Fruit fly (Drosophila melanogaster) whole organism, embryonic: Measurements from ENCODE around the gene lva.
A peak's percentile ranks its signal among the peaks of the same experiment; 100 is the strongest.

Experiments used
- CG10274 ChIP-seq: fragments of 200-800 bp; sonication (Bioruptor generic); optimal IDR thresholded peaks from 3 replicates; lab custom pipeline; 2017; ENCODE audit warnings: missing biosample characterization, mild to moderate bottlenecking, missing genetic modification characterization
- CG18011 ChIP-seq: fragments of 200-800 bp; sonication (Bioruptor generic); optimal IDR thresholded peaks from 2 replicates; lab custom pipeline; 2017; ENCODE audit warnings: missing biosample characterization, missing genetic modification characterization, mild to moderate bottlenecking, moderate library complexity, missing genotype
- CG2889 ChIP-seq: fragments of 200-800 bp; sonication (Bioruptor generic); IDR thresholded peaks from 3 replicates; pipeline ENCODE4 v1.3.6; 2022; ENCODE audit warnings: missing biosample characterization, missing genetic modification characterization
- CG30020 ChIP-seq: fragments of 200-800 bp; optimal IDR thresholded peaks from 2 replicates; lab custom pipeline; 2019; ENCODE audit warnings: missing biosample characterization, mild to moderate bottlenecking, missing genetic modification characterization, moderate library complexity
- CG4360 ChIP-seq: fragments of 200-800 bp; sonication (Bioruptor generic); IDR thresholded peaks from 2 replicates; pipeline ENCODE4 v1.3.6; 2022; ENCODE audit warnings: missing biosample characterization, missing genetic modification characterization
- CG7963 ChIP-seq: fragments of 200-800 bp; sonication (Bioruptor generic); IDR thresholded peaks from 3 replicates; pipeline ENCODE4 v1.3.6; 2022; ENCODE audit warnings: missing biosample characterization, missing genetic modification characterization; ENCODE audit not compliant: partially characterized antibody
- CG8388 ChIP-seq: fragments of 200-800 bp; sonication (Bioruptor generic); optimal IDR thresholded peaks from 2 replicates; lab custom pipeline; 2019; ENCODE audit warnings: missing biosample characterization, mild to moderate bottlenecking, missing genetic modification characterization, moderate library complexity
- Dip2 ChIP-seq: fragments of 200-800 bp; sonication (Bioruptor generic); IDR thresholded peaks from 2 replicates; pipeline ENCODE4 v1.3.6; 2022; ENCODE audit warnings: missing biosample characterization, missing genetic modification characterization
- Hmx ChIP-seq: fragments of 200-800 bp; sonication (Bioruptor generic); optimal IDR thresholded peaks from 2 replicates; lab custom pipeline; 2016; ENCODE audit warnings: missing biosample characterization, missing genetic modification characterization
- Spps ChIP-seq: fragments of 200-800 bp; sonication (Bioruptor generic); optimal IDR thresholded peaks from 2 replicates; lab custom pipeline; 2018; ENCODE audit warnings: missing biosample characterization, mild to moderate bottlenecking, missing genetic modification characterization
- cato ChIP-seq: fragments of 200-800 bp; sonication (Bioruptor generic); optimal IDR thresholded peaks from 2 replicates; lab custom pipeline; 2016; ENCODE audit warnings: missing biosample characterization, missing genetic modification characterization, borderline replicate concordance
- esg ChIP-seq: fragments of 200-800 bp; sonication (Bioruptor generic); conservative IDR thresholded peaks from 2 replicates; pipeline ENCODE4 v1.3.6; 2022; ENCODE audit warnings: missing biosample characterization, missing genetic modification characterization
- mam ChIP-seq: fragments of 200-800 bp; sonication (Bioruptor generic); optimal IDR thresholded peaks from 3 replicates; lab custom pipeline; 2016; ENCODE audit warnings: missing biosample characterization, missing genetic modification characterization

dm6 chrX:3964965-3965420 lies at the start of gene lva:
- TF ChIP-seq Dip2 (GFP tag; lab: Robert Waterston, UW) (no peak), CG8388 (GFP tag; lab: Kevin White, UChicago) (no peak), cato (no peak), CG4360 (GFP tag; lab: Robert Waterston, UW) (no peak), CG10274 (GFP tag; lab: Kevin White, UChicago) (no peak), esg (GFP tag; lab: Robert Waterston, UW) (no peak), CG2889 (GFP tag; lab: Robert Waterston, UW) (no peak), CG18011 (GFP tag; lab: Kevin White, UChicago) (no peak), CG7963 (GFP tag; lab: Robert Waterston, UW) (0 out of 3 replicates have a peak, but pooled peaks have one; percentile 44), Hmx (GFP tag; lab: Kevin White, UChicago) (no peak), mam (GFP tag; lab: Kevin White, UChicago) (no peak), CG30020 (tag; lab: Kevin White, UChicago) (no peak), Spps (tag; lab: Kevin White, UChicago) (no peak)
